Worm (Caenorhabditis elegans): ENCODE measurements around the gene srbc-3.

- no peak for TF ChIP-seq nhr-11 (tag; optimal IDR thresholded peaks at IDR 0.05)
- TF ChIP-seq mdl-1 (tag; optimal IDR thresholded peaks at IDR 0.05), result no peak
Observed at ce11 chrV:3288134-3288533, 20.1 kb upstream of the srbc-3 start.

Measured in whole organism, L3 larva.